Fruit fly (Drosophila melanogaster): ENCODE data around the gene Rop.

DNA sequence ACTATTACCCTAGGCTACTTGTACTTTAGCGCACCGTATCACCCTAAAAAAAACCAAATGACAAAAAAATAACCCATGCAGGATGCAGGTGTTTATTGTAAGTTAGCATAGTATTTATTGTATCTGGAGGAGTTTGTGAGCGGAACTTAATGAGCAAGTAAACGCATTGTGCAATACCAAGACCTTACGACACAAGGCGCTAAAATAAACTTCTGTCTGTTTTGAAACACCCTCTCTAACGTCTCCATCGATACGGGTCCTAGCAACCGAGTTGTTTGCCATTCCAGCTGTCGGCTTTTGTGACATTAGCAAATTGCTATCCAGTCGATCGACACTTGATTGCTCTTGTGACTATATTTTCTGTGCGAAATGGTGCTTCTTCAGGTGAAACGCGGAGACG lies 34.8 kb upstream of the Rop start, which contains the start of gene CG18675:
- no peak for TF ChIP-seq CG8478 (optimal IDR thresholded peaks at IDR 0.05)
- no peak for TF ChIP-seq CTCF (optimal IDR thresholded peaks at IDR 0.05)
